Worm (Caenorhabditis elegans) whole organism, L2 larva: ENCODE measurements around the gene F49E12.12.

Experiments
- C34F6.9 ChIP-seq: fragments of 150-350 bp; optimal IDR thresholded peaks from 2 replicates; lab custom pipeline; 2014; ENCODE audit warnings: missing biosample characterization, missing genetic modification characterization
- F13H6.1 ChIP-seq: sonication (generic microtip); optimal IDR thresholded peaks from 2 replicates; lab custom pipeline; 2016; ENCODE audit warnings: missing genetic modification characterization, missing compliant biosample characterization
- R02D3.7 ChIP-seq: fragments of 150-350 bp; optimal IDR thresholded peaks from 2 replicates; lab custom pipeline; 2014; ENCODE audit warnings: missing biosample characterization, missing genetic modification characterization
- Y55F3AM.14 ChIP-seq: fragments of 200-800 bp; sonication (Bioruptor generic); optimal IDR thresholded peaks from 2 replicates; lab custom pipeline; 2018; ENCODE audit warnings: mild to moderate bottlenecking, missing genetic modification characterization, missing compliant biosample characterization
- ZK546.5 ChIP-seq: sonication (generic microtip); optimal IDR thresholded peaks from 2 replicates; lab custom pipeline; 2017; ENCODE audit warnings: missing biosample characterization, missing genetic modification characterization
- alr-1 ChIP-seq: fragments of 150-350 bp; optimal IDR thresholded peaks from 2 replicates; lab custom pipeline; 2014; ENCODE audit warnings: missing biosample characterization, missing genetic modification characterization
- aly-2 ChIP-seq: fragments of 150-350 bp; optimal IDR thresholded peaks from 2 replicates; lab custom pipeline; 2014; ENCODE audit warnings: missing biosample characterization, missing genetic modification characterization
- ama-1 ChIP-seq: fragments of 150-350 bp; optimal IDR thresholded peaks from 2 replicates; lab custom pipeline; 2018; ENCODE audit warnings: inconsistent platforms
- blmp-1 ChIP-seq: sonication (generic microtip); optimal IDR thresholded peaks from 2 replicates; lab custom pipeline; 2017; ENCODE audit warnings: missing genetic modification characterization, mild to moderate bottlenecking, missing compliant biosample characterization, antibody characterized with exemption, moderate library complexity; ENCODE audit not compliant: insufficient read depth
- ceh-16 ChIP-seq: fragments of 150-350 bp; optimal IDR thresholded peaks from 2 replicates; lab custom pipeline; 2014; ENCODE audit warnings: missing biosample characterization, missing genetic modification characterization
- ceh-82 ChIP-seq: fragments of 150-350 bp; optimal IDR thresholded peaks from 2 replicates; lab custom pipeline; 2014; ENCODE audit warnings: missing biosample characterization, missing genetic modification characterization
- egl-27 ChIP-seq: sonication (generic microtip); optimal IDR thresholded peaks from 3 replicates; lab custom pipeline; 2017; ENCODE audit warnings: missing biosample characterization, missing genetic modification reagents, missing genetic modification characterization
- elt-1 ChIP-seq: fragments of 150-350 bp; optimal IDR thresholded peaks from 2 replicates; lab custom pipeline; 2014; ENCODE audit warnings: missing biosample characterization, missing genetic modification characterization
- elt-3 ChIP-seq: sonication (generic microtip); optimal IDR thresholded peaks from 2 replicates; lab custom pipeline; 2017; ENCODE audit warnings: missing biosample characterization, missing genetic modification characterization
- fos-1 ChIP-seq: fragments of 150-350 bp; optimal IDR thresholded peaks from 2 replicates; lab custom pipeline; 2014; ENCODE audit warnings: missing biosample characterization, missing genetic modification characterization
- gmeb-1 ChIP-seq: fragments of 150-350 bp; optimal IDR thresholded peaks from 2 replicates; lab custom pipeline; 2014; ENCODE audit warnings: missing biosample characterization, missing genetic modification characterization
- lin-11 ChIP-seq: fragments of 150-350 bp; sonication (generic microtip); optimal IDR thresholded peaks from 2 replicates; lab custom pipeline; 2014; ENCODE audit warnings: missing biosample characterization, missing genetic modification characterization, inconsistent platforms, mixed read lengths
- lsy-2 ChIP-seq, 2 experiments: fragments of 150-350 bp in 1 of 2; sonication (generic microtip) in 1 of 2; optimal IDR thresholded peaks; 2 replicates each; lab custom pipeline; 2014 to 2017; ENCODE audit warnings: missing biosample characterization in 2 of 2, missing genetic modification characterization in 2 of 2
- mab-5 ChIP-seq: fragments of 150-350 bp; optimal IDR thresholded peaks from 2 replicates; lab custom pipeline; 2014; ENCODE audit warnings: missing biosample characterization, missing genetic modification characterization
- nhr-10 ChIP-seq: sonication (generic microtip); optimal IDR thresholded peaks from 2 replicates; lab custom pipeline; 2017; ENCODE audit warnings: missing biosample characterization, missing genetic modification characterization
- nhr-11 ChIP-seq: fragments of 150-350 bp; optimal IDR thresholded peaks from 2 replicates; lab custom pipeline; 2014; ENCODE audit warnings: missing biosample characterization, missing genetic modification characterization
- nhr-21 ChIP-seq: fragments of 150-350 bp; optimal IDR thresholded peaks from 2 replicates; lab custom pipeline; 2014; ENCODE audit warnings: missing biosample characterization, missing genetic modification characterization
- nhr-23 ChIP-seq: fragments of 150-350 bp; optimal IDR thresholded peaks from 2 replicates; lab custom pipeline; 2014; ENCODE audit warnings: missing biosample characterization, missing genetic modification reagents, missing genetic modification characterization
- nhr-237 ChIP-seq: fragments of 150-350 bp; optimal IDR thresholded peaks from 2 replicates; lab custom pipeline; 2014; ENCODE audit warnings: missing biosample characterization, missing genetic modification characterization
- nhr-25 ChIP-seq: fragments of 150-350 bp; sonication (generic microtip); optimal IDR thresholded peaks from 3 replicates; lab custom pipeline; 2014; ENCODE audit warnings: missing biosample characterization, missing genetic modification characterization
- nhr-77 ChIP-seq: fragments of 150-350 bp; optimal IDR thresholded peaks from 2 replicates; lab custom pipeline; 2014; ENCODE audit warnings: missing biosample characterization, missing genetic modification characterization
- peb-1 ChIP-seq: fragments of 150-350 bp; optimal IDR thresholded peaks from 2 replicates; lab custom pipeline; 2014; ENCODE audit warnings: missing biosample characterization, missing genetic modification characterization
- sma-3 ChIP-seq: sonication (generic microtip); optimal IDR thresholded peaks from 2 replicates; lab custom pipeline; 2016; ENCODE audit warnings: missing genetic modification reagents, missing genetic modification characterization, missing compliant biosample characterization
- sma-9 ChIP-seq, 2 experiments: fragments of 150-350 bp in 1 of 2; sonication (generic microtip) in 1 of 2; optimal IDR thresholded peaks; 2 replicates each; lab custom pipeline; 2014 to 2016; ENCODE audit warnings: missing genetic modification characterization in 2 of 2, mild to moderate bottlenecking in 1 of 2, missing biosample characterization in 1 of 2, missing compliant biosample characterization in 1 of 2, missing genetic modification reagents in 1 of 2, moderate library complexity in 1 of 2
- snpc-4 ChIP-seq: fragments of 150-350 bp; optimal IDR thresholded peaks from 2 replicates; lab custom pipeline; 2014; ENCODE audit warnings: missing biosample characterization, missing genetic modification characterization
- unc-39 ChIP-seq: fragments of 150-350 bp; optimal IDR thresholded peaks from 2 replicates; lab custom pipeline; 2014; ENCODE audit warnings: missing biosample characterization, missing genetic modification characterization
- unc-55 ChIP-seq: fragments of 150-350 bp; sonication (generic microtip); optimal IDR thresholded peaks from 3 replicates; lab custom pipeline; 2014; ENCODE audit warnings: missing biosample characterization, missing genetic modification reagents, missing genetic modification characterization
- unc-62 ChIP-seq: fragments of 150-350 bp; optimal IDR thresholded peaks from 2 replicates; lab custom pipeline; 2014; ENCODE audit warnings: missing biosample characterization, missing genetic modification reagents, missing genetic modification characterization
- zag-1 ChIP-seq: fragments of 150-350 bp; optimal IDR thresholded peaks from 2 replicates; lab custom pipeline; 2014; ENCODE audit warnings: missing biosample characterization, missing genetic modification characterization
- ztf-4 ChIP-seq: fragments of 150-350 bp; optimal IDR thresholded peaks from 2 replicates; lab custom pipeline; 2014; ENCODE audit warnings: missing biosample characterization, missing genetic modification characterization

The F49E12.12 gene

ce11 chrII:8412061-8412721 lies 30.9 kb downstream of the F49E12.12 start, which contains the start of gene efl-3:
Gene efl-3, plus strand, starts transcription at chrII:8412671.
- TF ChIP-seq ama-1 (lab: Kevin White, UChicago) (no peak), nhr-237 (tag; lab: Kevin White, UChicago) (no peak), Y55F3AM.14 (GFP tag; lab: Kevin White, UChicago) (no peak), egl-27 (no peak), ceh-16 (tag; lab: Kevin White, UChicago) (peak; percentile 7), blmp-1 (no peak), unc-39 (tag; lab: Kevin White, UChicago) (no peak), sma-9 (GFP tag; optimal IDR thresholded peaks at IDR 0.05; lab: Kevin White, UChicago) (peak; percentile 30), sma-9 (tag; optimal IDR thresholded peaks at IDR 0.05; lab: Kevin White, UChicago) (no peak), ceh-82 (no peak), ZK546.5 (tag; lab: Kevin White, UChicago) (no peak), fos-1 (peak; percentile 51)
- TF ChIP-seq, all 48 proteins: peak for 3

- TF ChIP-seq fos-1 (peak; percentile 20), ceh-16 (tag; lab: Kevin White, UChicago) (no peak)
- TF ChIP-seq, all 48 proteins: peak for 1
These were observed 31.6 kb downstream of the F49E12.12 start for ce11 chrII:8412935-8413334.

ce11 chrII:8415035-8415434 lies 33.7 kb downstream of the F49E12.12 start:
- no peak for TF ChIP-seq snpc-4 (tag; lab: Kevin White, UChicago)
- TF ChIP-seq mab-5, result no peak
- TF ChIP-seq Y55F3AM.14 (GFP tag; lab: Kevin White, UChicago), result no peak
- TF ChIP-seq gmeb-1 (tag; lab: Kevin White, UChicago), result no peak
- TF ChIP-seq aly-2 (tag; lab: Kevin White, UChicago), result no peak
- no peak for TF ChIP-seq nhr-23 (tag; lab: Kevin White, UChicago)
- TF ChIP-seq nhr-11, result no peak
- TF ChIP-seq unc-55 (GFP tag; lab: Kevin White, UChicago), result no peak
- TF ChIP-seq egl-27, result no peak
- TF ChIP-seq ceh-16 (tag; lab: Kevin White, UChicago), result no peak
- no peak for TF ChIP-seq lsy-2 (tag; optimal IDR thresholded peaks at IDR 0.05; lab: Kevin White, UChicago)
- TF ChIP-seq sma-9 (GFP tag; optimal IDR thresholded peaks at IDR 0.05; lab: Kevin White, UChicago), result no peak
- no peak for TF ChIP-seq sma-9 (tag; optimal IDR thresholded peaks at IDR 0.05; lab: Kevin White, UChicago)
- TF ChIP-seq nhr-237 (tag; lab: Kevin White, UChicago), result no peak
- TF ChIP-seq C34F6.9 (tag; lab: Kevin White, UChicago), result no peak
- no peak for TF ChIP-seq nhr-21 (tag; lab: Kevin White, UChicago)
- TF ChIP-seq R02D3.7, result no peak
- TF ChIP-seq peb-1 (tag; lab: Kevin White, UChicago), result no peak
- no peak for TF ChIP-seq nhr-10

- TF ChIP-seq R02D3.7 (no peak), elt-1 (tag; lab: Kevin White, UChicago) (peak; percentile 17), unc-39 (tag; lab: Kevin White, UChicago) (no peak), ceh-16 (tag; lab: Kevin White, UChicago) (peak; percentile 37)
These were observed 34.3 kb downstream of the F49E12.12 start for ce11 chrII:8415462-8416037.

- TF ChIP-seq Y55F3AM.14 (GFP tag; lab: Kevin White, UChicago) (no peak), blmp-1 (no peak), R02D3.7 (no peak), unc-62 (no peak), egl-27 (no peak), F13H6.1 (tag; lab: Kevin White, UChicago) (no peak), lin-11 (tag; lab: Kevin White, UChicago) (no peak), nhr-10 (no peak), ceh-16 (tag; lab: Kevin White, UChicago) (peak; percentile 77), alr-1 (tag; lab: Kevin White, UChicago) (no peak), elt-3 (tag; lab: Kevin White, UChicago) (no peak), nhr-25 (tag; lab: Kevin White, UChicago) (peak; percentile 43), nhr-77 (tag; lab: Kevin White, UChicago) (no peak), mab-5 (no peak), ztf-4 (no peak), sma-3 (GFP tag; lab: Kevin White, UChicago) (no peak), zag-1 (tag; lab: Kevin White, UChicago) (no peak)
These were observed 35.9 kb downstream of the F49E12.12 start, which contains the start of gene fdgt-2 for ce11 chrII:8417059-8417668. Gene fdgt-2, plus strand, starts transcription at chrII:8417618.
